Fruit fly (Drosophila melanogaster): ENCODE results near the gene bves.

DNA sequence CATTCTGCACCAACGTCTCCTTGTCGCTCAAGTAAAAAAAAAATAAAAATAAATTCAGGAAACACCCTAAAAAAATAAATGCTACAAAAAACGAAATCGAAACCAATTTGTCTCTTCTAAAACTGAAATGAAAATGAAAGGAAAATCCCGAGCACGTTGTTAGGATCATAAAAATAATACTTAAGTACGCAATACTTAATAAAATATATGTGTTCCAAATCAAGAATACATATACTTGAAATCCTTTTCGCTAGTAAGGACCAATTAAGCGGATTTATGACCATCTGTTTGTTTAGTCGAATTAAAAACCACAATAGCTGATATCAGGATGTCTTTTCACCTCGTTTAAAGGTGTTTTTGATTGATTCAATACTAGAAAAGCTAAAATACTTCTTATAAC, 28.0 kb upstream of the bves start, which contains the start of gene r-cup:
- TF ChIP-seq mld (GFP tag; IDR thresholded peaks at IDR 0.05; ENCODE audit: partially characterized antibody) (no peak), Dll (GFP tag; IDR thresholded peaks at IDR 0.05; ENCODE audit: partially characterized antibody) (no peak), mirr (GFP tag; optimal IDR thresholded peaks at IDR 0.05) (no peak), Atf3 (GFP tag; optimal IDR thresholded peaks at IDR 0.05) (no peak), CG9437 (GFP tag; optimal IDR thresholded peaks at IDR 0.05) (no peak)

Data from whole organism, embryonic.